Fruit fly (Drosophila melanogaster) whole organism, embryonic: ENCODE measurements around the gene htk.

ENCODE experiments used
- Antp ChIP-seq: fragments of 200-800 bp; sonication (Bioruptor generic); optimal IDR thresholded peaks from 3 replicates; lab custom pipeline; 2016; ENCODE audit warnings: missing biosample characterization, missing genetic modification characterization
- Bdp1 ChIP-seq: fragments of 200-800 bp; sonication (Bioruptor generic); optimal IDR thresholded peaks from 3 replicates; lab custom pipeline; 2016; ENCODE audit warnings: missing biosample characterization, missing genetic modification characterization
- CG11085 ChIP-seq: fragments of 200-800 bp; sonication (Bioruptor generic); IDR thresholded peaks from 2 replicates; pipeline ENCODE4 v1.3.6; 2022; ENCODE audit warnings: missing biosample characterization, missing genetic modification characterization
- CG11247 ChIP-seq: fragments of 200-800 bp; sonication (Bioruptor generic); IDR thresholded peaks from 2 replicates; pipeline ENCODE4 v1.3.6; 2022; ENCODE audit warnings: missing biosample characterization, missing genetic modification characterization
- CG11398 ChIP-seq: fragments of 200-800 bp; sonication (Bioruptor generic); optimal IDR thresholded peaks from 2 replicates; lab custom pipeline; 2016; ENCODE audit warnings: missing biosample characterization, missing genetic modification characterization
- CG12236 ChIP-seq: fragments of 200-800 bp; sonication (Bioruptor generic); optimal IDR thresholded peaks from 2 replicates; lab custom pipeline; 2016; ENCODE audit warnings: missing biosample characterization, missing genetic modification characterization
- CG14965 ChIP-seq: fragments of 200-800 bp; sonication (Bioruptor generic); optimal IDR thresholded peaks from 2 replicates; lab custom pipeline; 2016; ENCODE audit warnings: missing biosample characterization, missing genetic modification characterization, borderline replicate concordance
- CG15011 ChIP-seq: fragments of 200-800 bp; sonication (Bioruptor generic); optimal IDR thresholded peaks from 3 replicates; lab custom pipeline; 2018; ENCODE audit warnings: missing biosample characterization, mild to moderate bottlenecking, missing genetic modification characterization
- CG15601 ChIP-seq: fragments of 200-800 bp; sonication (Bioruptor generic); optimal IDR thresholded peaks from 3 replicates; lab custom pipeline; 2019; ENCODE audit warnings: missing biosample characterization, mild to moderate bottlenecking, missing genetic modification characterization, moderate library complexity
- CG17361 ChIP-seq: fragments of 200-800 bp; sonication (Bioruptor generic); IDR thresholded peaks from 3 replicates; pipeline ENCODE4 v1.3.6; 2022; ENCODE audit warnings: missing biosample characterization, missing genetic modification characterization
- CG17912 ChIP-seq: fragments of 200-800 bp; sonication (Bioruptor generic); optimal IDR thresholded peaks from 2 replicates; lab custom pipeline; 2018; ENCODE audit warnings: missing biosample characterization, mild to moderate bottlenecking, missing genetic modification characterization
- CG18476 ChIP-seq: fragments of 200-800 bp; sonication (Bioruptor generic); optimal IDR thresholded peaks from 2 replicates; lab custom pipeline; 2016; ENCODE audit warnings: missing biosample characterization, mild to moderate bottlenecking, missing genetic modification characterization
- CG18599 ChIP-seq: fragments of 200-800 bp; sonication (Bioruptor generic); optimal IDR thresholded peaks from 3 replicates; lab custom pipeline; 2017; ENCODE audit warnings: missing biosample characterization, missing genetic modification characterization, mild to moderate bottlenecking, moderate library complexity, missing genetic modification reagents
- CG2875 ChIP-seq: fragments of 200-800 bp; sonication (Bioruptor generic); optimal IDR thresholded peaks from 2 replicates; lab custom pipeline; 2017; ENCODE audit warnings: missing biosample characterization, mild to moderate bottlenecking, missing genetic modification characterization, missing genetic modification reagents
- CG3163 ChIP-seq: fragments of 200-800 bp; sonication (Bioruptor generic); optimal IDR thresholded peaks from 3 replicates; lab custom pipeline; 2016; ENCODE audit warnings: missing biosample characterization, missing genetic modification characterization
- CG4282 ChIP-seq: fragments of 200-800 bp; sonication (Bioruptor generic); optimal IDR thresholded peaks from 2 replicates; lab custom pipeline; 2016; ENCODE audit warnings: missing biosample characterization, missing genetic modification characterization
- CG6654 ChIP-seq: fragments of 200-800 bp; sonication (Bioruptor generic); optimal IDR thresholded peaks from 2 replicates; lab custom pipeline; 2017; ENCODE audit warnings: missing biosample characterization, mild to moderate bottlenecking, missing genetic modification characterization
- CG6765 ChIP-seq: fragments of 200-800 bp; sonication (Bioruptor generic); optimal IDR thresholded peaks from 3 replicates; lab custom pipeline; 2017; ENCODE audit warnings: missing biosample characterization, mild to moderate bottlenecking, missing genetic modification characterization
- CG7987 ChIP-seq: fragments of 200-800 bp; sonication (Bioruptor generic); optimal IDR thresholded peaks from 2 replicates; lab custom pipeline; 2018; ENCODE audit warnings: missing biosample characterization, mild to moderate bottlenecking, missing genetic modification characterization, moderate library complexity
- CG8478 ChIP-seq: fragments of >200 bp; optimal IDR thresholded peaks from 2 replicates; lab custom pipeline; 2018
- Chrac-16 ChIP-seq: fragments of 200-800 bp; sonication (Bioruptor generic); optimal IDR thresholded peaks from 3 replicates; lab custom pipeline; 2016; ENCODE audit warnings: missing biosample characterization, missing genetic modification characterization
- CrebB ChIP-seq: fragments of 200-800 bp; sonication (Bioruptor generic); optimal IDR thresholded peaks from 3 replicates; lab custom pipeline; 2018; ENCODE audit warnings: missing biosample characterization, mild to moderate bottlenecking, missing genetic modification characterization
- D ChIP-seq, 2 experiments: fragments of 200-800 bp in 1 of 2; fragments of >200 bp in 1 of 2; sonication (Bioruptor generic) in 1 of 2; optimal IDR thresholded peaks; 2 replicates in 1 of 2; 3 replicates in 1 of 2; lab custom pipeline; 2017; ENCODE audit warnings: mild to moderate bottlenecking in 1 of 2, missing biosample characterization in 1 of 2, missing genetic modification characterization in 1 of 2, missing genetic modification reagents in 1 of 2
- Dfd ChIP-seq, 2 experiments: fragments of >200 bp; optimal IDR thresholded peaks; 2 replicates each; lab custom pipeline; 2017; ENCODE audit warnings: missing biosample characterization in 2 of 2, missing genetic modification characterization in 2 of 2
- HHEX ChIP-seq: fragments of 200-800 bp; sonication (Bioruptor generic); optimal IDR thresholded peaks from 3 replicates; lab custom pipeline; 2017; ENCODE audit warnings: missing biosample characterization, mild to moderate bottlenecking, missing genetic modification characterization, missing genetic modification reagents
- MTF-1 ChIP-seq: fragments of 200-800 bp; sonication (Bioruptor generic); optimal IDR thresholded peaks from 2 replicates; lab custom pipeline; 2018; ENCODE audit warnings: missing biosample characterization, mild to moderate bottlenecking, missing genetic modification characterization, borderline replicate concordance
- Max ChIP-seq: fragments of 200-800 bp; sonication (Bioruptor generic); optimal IDR thresholded peaks from 2 replicates; lab custom pipeline; 2016; ENCODE audit warnings: missing biosample characterization, mild to moderate bottlenecking, missing genetic modification characterization
- NC2α ChIP-seq: fragments of 200-800 bp; sonication (Bioruptor generic); optimal IDR thresholded peaks from 2 replicates; lab custom pipeline; 2016; ENCODE audit warnings: missing biosample characterization, missing genetic modification characterization
- Nf-YA ChIP-seq: fragments of 200-800 bp; sonication (Bioruptor generic); IDR thresholded peaks from 2 replicates; pipeline ENCODE4 v1.3.6; 2022; ENCODE audit warnings: missing biosample characterization, missing genetic modification characterization
- Optix ChIP-seq: fragments of 200-800 bp; sonication (Bioruptor generic); IDR thresholded peaks from 3 replicates; pipeline ENCODE4 v1.3.6; 2022; ENCODE audit warnings: missing biosample characterization, missing genetic modification characterization
- Side ChIP-seq: fragments of 200-800 bp; sonication (Bioruptor generic); optimal IDR thresholded peaks from 2 replicates; lab custom pipeline; 2016; ENCODE audit warnings: missing biosample characterization, missing genetic modification characterization
- al ChIP-seq: fragments of 200-800 bp; sonication (Bioruptor generic); IDR thresholded peaks from 2 replicates; pipeline ENCODE4 v1.3.6; 2022; ENCODE audit warnings: missing biosample characterization, missing genetic modification characterization
- bcd ChIP-seq: fragments of 200-800 bp; sonication (Bioruptor generic); optimal IDR thresholded peaks from 2 replicates; lab custom pipeline; 2017; ENCODE audit warnings: missing biosample characterization, mild to moderate bottlenecking, missing genetic modification characterization
- chif ChIP-seq, 2 experiments: fragments of 200-800 bp; sonication (Bioruptor generic); optimal IDR thresholded peaks; 3 replicates each; lab custom pipeline; 2016; ENCODE audit warnings: missing biosample characterization in 2 of 2, missing genetic modification characterization in 2 of 2
- corto ChIP-seq: fragments of 200-800 bp; sonication (Bioruptor generic); optimal IDR thresholded peaks from 2 replicates; lab custom pipeline; 2016; ENCODE audit warnings: missing biosample characterization, mild to moderate bottlenecking, missing genetic modification characterization, moderate library complexity
- cwo ChIP-seq: fragments of 200-800 bp; sonication (Bioruptor generic); optimal IDR thresholded peaks from 3 replicates; lab custom pipeline; 2017; ENCODE audit warnings: missing biosample characterization, missing genetic modification characterization, mild to moderate bottlenecking, moderate library complexity, missing genetic modification reagents
- danr ChIP-seq: fragments of 200-800 bp; sonication (Bioruptor generic); IDR thresholded peaks from 2 replicates; pipeline ENCODE4 v1.3.6; 2022; ENCODE audit warnings: missing biosample characterization, missing genetic modification characterization
- ems ChIP-seq: fragments of 200-800 bp; sonication (Bioruptor generic); optimal IDR thresholded peaks from 3 replicates; lab custom pipeline; 2016; ENCODE audit warnings: missing biosample characterization, missing genetic modification characterization
- fd64A ChIP-seq: fragments of 200-800 bp; sonication (Bioruptor generic); optimal IDR thresholded peaks from 3 replicates; lab custom pipeline; 2018; ENCODE audit warnings: missing biosample characterization, mild to moderate bottlenecking, missing genetic modification characterization
- fu2 ChIP-seq: fragments of 200-800 bp; sonication (Bioruptor generic); optimal IDR thresholded peaks from 2 replicates; lab custom pipeline; 2016; ENCODE audit warnings: missing biosample characterization, missing genetic modification characterization
- gsb-n ChIP-seq: fragments of 200-800 bp; sonication (Bioruptor generic); optimal IDR thresholded peaks from 3 replicates; lab custom pipeline; 2018; ENCODE audit warnings: missing biosample characterization, mild to moderate bottlenecking, missing genetic modification characterization
- jigr1 ChIP-seq: fragments of 200-800 bp; sonication (Bioruptor generic); IDR thresholded peaks from 3 replicates; pipeline ENCODE4 v1.3.6; 2022; ENCODE audit warnings: missing biosample characterization, missing genetic modification characterization
- knrl ChIP-seq: fragments of 200-800 bp; sonication (Bioruptor generic); IDR thresholded peaks from 3 replicates; pipeline ENCODE4 v1.3.6; 2022; ENCODE audit warnings: missing biosample characterization, missing genetic modification characterization; ENCODE audit not compliant: partially characterized antibody
- lilli ChIP-seq: fragments of 200-800 bp; sonication (Bioruptor generic); optimal IDR thresholded peaks from 3 replicates; lab custom pipeline; 2016; ENCODE audit warnings: missing biosample characterization, missing genetic modification characterization
- lola ChIP-seq, 3 experiments: fragments of >200 bp in 2 of 3; fragments of 200-800 bp in 1 of 3; sonication (Bioruptor generic) in 1 of 3; optimal IDR thresholded peaks; 2 replicates each; lab custom pipeline; 2017 to 2019; ENCODE audit warnings: missing biosample characterization in 3 of 3, missing genetic modification characterization in 3 of 3, mild to moderate bottlenecking in 1 of 3, moderate library complexity in 1 of 3
- mam ChIP-seq: fragments of 200-800 bp; sonication (Bioruptor generic); optimal IDR thresholded peaks from 3 replicates; lab custom pipeline; 2016; ENCODE audit warnings: missing biosample characterization, missing genetic modification characterization
- prd ChIP-seq, 3 experiments: fragments of >200 bp in 2 of 3; fragments of 200-800 bp in 1 of 3; sonication (Bioruptor generic) in 1 of 3; optimal IDR thresholded peaks in 2 of 3; IDR thresholded peaks in 1 of 3; 2 replicates in 2 of 3; 3 replicates in 1 of 3; pipeline versions ENCODE4 v1.3.6 to Lab custom; 2017 to 2022; ENCODE audit warnings: missing biosample characterization in 1 of 3, missing genetic modification characterization in 1 of 3
- tgo ChIP-seq: fragments of 200-800 bp; sonication (Bioruptor generic); IDR thresholded peaks from 3 replicates; pipeline ENCODE4 v1.3.6; 2022; ENCODE audit warnings: missing biosample characterization, missing genetic modification characterization
- zfh1 ChIP-seq: fragments of 200-800 bp; sonication (Bioruptor generic); IDR thresholded peaks from 3 replicates; pipeline ENCODE4 v1.3.6; 2022; ENCODE audit warnings: missing biosample characterization, missing genetic modification characterization

Gene htk

dm6 chrX:18869489-18870132, 26.1 kb downstream of the htk start (continued):
- TF ChIP-seq CG12236 (GFP tag; lab: Kevin White, UChicago) (no peak), CG18476 (GFP tag; lab: Kevin White, UChicago) (no peak), ems (GFP tag; lab: Kevin White, UChicago) (peak; percentile 24), D (optimal IDR thresholded peaks at IDR 0.05; lab: Kevin White, UChicago) (no peak), D (GFP tag; optimal IDR thresholded peaks at IDR 0.05; lab: Kevin White, UChicago) (peak; percentile 39), CG8478 (lab: Kevin White, UChicago) (no peak), Bdp1 (GFP tag; lab: Kevin White, UChicago) (no peak), gsb-n (tag; lab: Kevin White, UChicago) (no peak), Chrac-16 (GFP tag; lab: Kevin White, UChicago) (peak; percentile 17), jigr1 (GFP tag; lab: Robert Waterston, UW) (0 out of 3 replicates have a peak, but pooled peaks have one; percentile 26), zfh1 (GFP tag; lab: Robert Waterston, UW) (peak; percentile 49; the same call in 1 of the 3 replicates), Antp (peak; percentile 41), CG15601 (no peak), CG17912 (GFP tag; lab: Kevin White, UChicago) (no peak), lola (GFP tag; optimal IDR thresholded peaks at IDR 0.05; lab: Kevin White, UChicago) (no peak), MTF-1 (GFP tag; lab: Kevin White, UChicago) (no peak), CG11398 (GFP tag; lab: Kevin White, UChicago) (no peak), CG14965 (GFP tag; lab: Kevin White, UChicago) (no peak), Optix (GFP tag; lab: Robert Waterston, UW) (0 out of 3 replicates have a peak, but pooled peaks have one; percentile 38), fd64A (GFP tag; lab: Kevin White, UChicago) (no peak), corto (GFP tag; lab: Kevin White, UChicago) (no peak), knrl (GFP tag; lab: Robert Waterston, UW) (no peak), fu2 (GFP tag; lab: Kevin White, UChicago) (no peak), danr (GFP tag; lab: Robert Waterston, UW) (no peak), CrebB (tag; lab: Kevin White, UChicago) (no peak), CG15011 (GFP tag; lab: Kevin White, UChicago) (no peak), CG3163 (GFP tag; lab: Kevin White, UChicago) (no peak), Dfd (GFP tag; optimal IDR thresholded peaks at IDR 0.05; lab: Kevin White, UChicago) (no peak), al (GFP tag; lab: Robert Waterston, UW) (no peak), mam (GFP tag; lab: Kevin White, UChicago) (peak; percentile 46), CG6765 (GFP tag; lab: Kevin White, UChicago) (no peak), CG7987 (GFP tag; lab: Kevin White, UChicago) (no peak), cwo (peak; percentile 15), bcd (GFP tag; lab: Kevin White, UChicago) (peak; percentile 52), NC2α (GFP tag; lab: Kevin White, UChicago) (no peak), CG11247 (GFP tag; lab: Robert Waterston, UW) (peak; percentile 59; the same call in 1 of the 2 replicates), prd (optimal IDR thresholded peaks at IDR 0.05; lab: Kevin White, UChicago) (no peak), prd (GFP tag; IDR thresholded peaks at IDR 0.05; lab: Robert Waterston, UW) (peak; percentile 70), Side (GFP tag; lab: Kevin White, UChicago) (peak; percentile 26), CG18599 (GFP tag; lab: Kevin White, UChicago) (peak; percentile 20), CG4282 (GFP tag; lab: Kevin White, UChicago) (no peak), lilli (GFP tag; lab: Kevin White, UChicago) (peak; percentile 47), tgo (GFP tag; lab: Robert Waterston, UW) (peak; percentile 66), chif (GFP tag; optimal IDR thresholded peaks at IDR 0.05; lab: Kevin White, UChicago) (peak; percentile 1 to 26), CG17361 (GFP tag; lab: Robert Waterston, UW) (peak; percentile 51; the same call in 2 of the 3 replicates), HHEX (peak; percentile 40), CG2875 (GFP tag; lab: Kevin White, UChicago) (no peak), Max (GFP tag; lab: Kevin White, UChicago) (no peak), CG6654 (peak; percentile 14), Nf-YA (GFP tag; lab: Robert Waterston, UW) (0 out of 2 replicates have a peak, but pooled peaks have one; percentile 35), CG11085 (GFP tag; lab: Robert Waterston, UW) (no peak)
